Worm (Caenorhabditis elegans) whole organism, L1 larva: Measurements from ENCODE around the gene nhr-182.

ENCODE experiments used
- efl-1 ChIP-seq, 4 experiments: fragments of 150-350 bp; optimal IDR thresholded peaks in 3 of 4; peaks in 1 of 4; 1 replicate in 1 of 4; 2 replicates in 3 of 4; lab custom pipeline; 2014; ENCODE audit warnings: missing biosample characterization in 2 of 4, missing genetic modification characterization in 2 of 4, missing genetic modification reagents in 2 of 4
- ets-5 ChIP-seq: fragments of 200-800 bp; sonication (Bioruptor generic); IDR thresholded peaks from 2 replicates; pipeline ENCODE4 v1.3.6; 2022; ENCODE audit warnings: missing genetic modification characterization, missing compliant biosample characterization
- lin-13 ChIP-seq: fragments of 150-350 bp; optimal IDR thresholded peaks from 2 replicates; lab custom pipeline; 2014; ENCODE audit warnings: missing biosample characterization, missing genetic modification reagents, missing genetic modification characterization
- lir-3 ChIP-seq: sonication (generic microtip); optimal IDR thresholded peaks from 2 replicates; lab custom pipeline; 2016; ENCODE audit warnings: mild to moderate bottlenecking, missing genetic modification characterization, moderate library complexity, missing compliant biosample characterization; ENCODE audit not compliant: poor library complexity
- mdl-1 ChIP-seq, 2 experiments: fragments of 150-350 bp; optimal IDR thresholded peaks; 2 replicates each; lab custom pipeline; 2014 to 2017; ENCODE audit warnings: missing biosample characterization in 2 of 2, missing genetic modification characterization in 2 of 2, inconsistent platforms in 1 of 2
- nhr-28 ChIP-seq: fragments of 150-350 bp; optimal IDR thresholded peaks from 2 replicates; lab custom pipeline; 2014; ENCODE audit warnings: missing biosample characterization, missing genetic modification characterization
- ztf-11 ChIP-seq, 2 experiments: sonication (generic microtip); optimal IDR thresholded peaks; 2 replicates each; lab custom pipeline; 2016 to 2017; ENCODE audit warnings: missing genetic modification characterization in 2 of 2, missing biosample characterization in 1 of 2, missing compliant biosample characterization in 1 of 2

DNA sequence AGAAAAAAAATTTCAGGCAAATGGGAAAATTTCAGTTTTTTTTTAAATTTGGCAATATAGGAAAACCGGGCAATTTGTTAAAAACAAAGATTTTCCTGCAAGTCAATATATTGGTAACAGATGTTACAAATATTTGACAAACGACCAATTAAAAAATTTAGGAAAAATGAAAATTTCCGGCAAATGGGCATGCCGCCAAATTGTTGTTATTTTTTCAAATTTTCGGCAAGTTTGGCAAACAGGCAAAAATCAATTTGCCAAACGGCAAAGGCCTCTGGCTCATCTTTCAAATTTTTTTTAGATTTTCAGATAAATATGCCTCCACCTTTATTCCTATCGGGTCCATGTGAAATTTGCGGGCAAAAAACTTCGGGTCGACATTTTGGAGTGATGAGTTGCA, 38.0 kb downstream of the nhr-182 start, which contains the start of gene nhr-128:
- TF ChIP-seq mdl-1 (tag; optimal IDR thresholded peaks at IDR 0.05; lab: Kevin White, UChicago), result no peak
- TF ChIP-seq ets-5, result no peak
- no peak for TF ChIP-seq lir-3 (tag; lab: Kevin White, UChicago)
- no peak for TF ChIP-seq efl-1 (optimal IDR thresholded peaks at IDR 0.05; lab: Kevin White, UChicago)
- no peak for TF ChIP-seq efl-1 (GFP tag; optimal IDR thresholded peaks at IDR 0.05 in 1 of 2; lab: Kevin White, UChicago)
- TF ChIP-seq ztf-11 (tag; optimal IDR thresholded peaks at IDR 0.05; lab: Kevin White, UChicago), result no peak
- no peak for TF ChIP-seq lin-13 (GFP tag; lab: Kevin White, UChicago)
- TF ChIP-seq nhr-28, result no peak
